Worm (Caenorhabditis elegans): ENCODE results near the gene C07A9.12.
A peak's percentile ranks its signal among the peaks of the same experiment; 100 is the strongest.

The C07A9.12 gene

DNA sequence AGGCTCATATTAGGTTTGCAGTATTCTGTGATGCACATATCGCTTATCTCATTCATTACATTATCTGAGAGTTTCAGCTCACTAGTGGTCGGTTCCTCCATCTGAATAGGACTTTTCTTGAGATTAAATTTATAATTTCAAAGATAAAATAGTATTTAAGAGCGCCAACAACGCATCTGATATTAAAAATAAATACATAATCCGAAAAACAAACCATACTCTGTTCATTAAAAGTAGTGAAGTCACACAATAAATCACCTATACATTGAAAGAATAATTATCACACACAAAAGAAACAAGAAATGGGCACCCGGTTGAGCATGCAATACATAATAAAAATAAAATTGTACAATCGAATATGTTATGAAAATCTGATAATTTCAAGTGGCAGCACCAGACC lies 30.1 kb upstream of the C07A9.12 start, which contains the start of gene vps-53:
TSS of gene vps-53 (minus strand) at position 101 of the 400 bp plus-strand sequence.
- TF ChIP-seq tlp-1 (tag; optimal IDR thresholded peaks at IDR 0.05) = no peak
- no peak for TF ChIP-seq nhr-11 (tag; optimal IDR thresholded peaks at IDR 0.05)
- TF ChIP-seq lin-14 (GFP tag; optimal IDR thresholded peaks at IDR 0.05) = no peak
- TF ChIP-seq nhr-20 (tag; optimal IDR thresholded peaks at IDR 0.05) = no peak
- TF ChIP-seq unc-62 (GFP tag; optimal IDR thresholded peaks at IDR 0.05) = no peak
- TF ChIP-seq ceh-8 (GFP tag; optimal IDR thresholded peaks at IDR 0.05) = no peak
- no peak for TF ChIP-seq efl-1 (optimal IDR thresholded peaks at IDR 0.05)
- TF ChIP-seq efl-1 (GFP tag; optimal IDR thresholded peaks at IDR 0.05 in 1 of 2) = no peak
- no peak for TF ChIP-seq dpl-1 (GFP tag; optimal IDR thresholded peaks at IDR 0.05)
- no peak for TF ChIP-seq blmp-1 (tag; optimal IDR thresholded peaks at IDR 0.05)

DNA sequence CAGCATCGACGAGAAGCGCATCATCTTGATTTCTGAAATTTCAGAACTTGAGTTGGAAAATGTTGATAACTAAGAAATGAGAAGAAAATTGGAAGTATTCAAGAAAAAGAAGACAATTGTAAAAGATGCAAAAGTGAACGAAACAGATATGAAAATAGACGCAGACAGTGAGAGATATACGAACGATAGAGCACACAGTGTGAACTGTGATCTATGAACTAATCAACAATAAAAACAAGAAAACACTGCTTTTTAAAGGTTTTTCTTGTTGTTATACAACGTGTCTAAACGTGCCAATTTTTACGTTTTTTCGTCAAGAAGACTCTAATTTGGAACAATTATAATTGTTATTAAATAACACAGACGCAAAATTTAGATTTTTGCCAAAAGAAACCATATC lies 25.5 kb upstream of the C07A9.12 start, which contains the start of gene ech-6:
TSS of gene ech-6 (minus strand) at position 32 of the 400 bp plus-strand sequence.
- TF ChIP-seq hlh-4 (tag; optimal IDR thresholded peaks at IDR 0.05) (no peak), ama-1 (optimal IDR thresholded peaks at IDR 0.05) (no peak), nhr-20 (tag; optimal IDR thresholded peaks at IDR 0.05) (peak; percentile 64), snu-23 (GFP tag; optimal IDR thresholded peaks at IDR 0.05) (peak; percentile 72), nhr-90 (tag; optimal IDR thresholded peaks at IDR 0.05; ENCODE audit: poor library complexity) (peak; percentile 44), efl-1 (optimal IDR thresholded peaks at IDR 0.05) (peak; percentile 31), efl-1 (GFP tag; optimal IDR thresholded peaks at IDR 0.05 in 1 of 2) (no peak), lin-35 (GFP tag; optimal IDR thresholded peaks at IDR 0.05) (peak in 1 of 2 experiments; percentile 35), nhr-85 (tag) (peak; percentile 42), efl-3 (GFP tag; optimal IDR thresholded peaks at IDR 0.05) (no peak), nhr-71 (tag; optimal IDR thresholded peaks at IDR 0.05) (peak; percentile 87), xbp-1 (tag; optimal IDR thresholded peaks at IDR 0.05) (peak; percentile 2), lsy-2 (tag; optimal IDR thresholded peaks at IDR 0.05) (peak; percentile 31 to 39), elt-2 (tag; optimal IDR thresholded peaks at IDR 0.05) (peak; percentile 2)

DNA sequence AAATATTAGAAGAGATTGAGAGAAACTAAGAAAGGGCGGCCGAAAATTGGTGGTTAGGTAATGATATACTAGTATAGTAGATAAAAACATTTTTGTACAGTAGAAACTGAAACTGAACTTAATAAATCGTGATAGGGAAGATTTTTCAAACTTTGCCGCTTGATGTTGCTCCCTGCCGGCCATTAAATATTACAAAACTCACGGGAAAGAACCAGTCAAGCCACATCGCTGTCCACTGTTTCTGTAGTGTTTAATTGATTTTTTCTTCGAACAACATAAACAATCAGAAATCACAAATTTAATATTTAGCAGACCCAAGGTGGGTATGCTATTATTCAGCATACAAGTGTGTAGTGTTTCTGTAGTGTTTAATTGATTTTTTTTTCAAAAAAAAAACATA lies 23.7 kb upstream of the C07A9.12 start, which contains the start of gene T05G5.5:
TSS of gene T05G5.5 (minus strand) at position 359 of the 400 bp plus-strand sequence.
- TF ChIP-seq unc-86 (tag; optimal IDR thresholded peaks at IDR 0.05) (no peak), hlh-4 (tag; optimal IDR thresholded peaks at IDR 0.05) (peak; percentile 23), nhr-71 (tag; optimal IDR thresholded peaks at IDR 0.05) (peak; percentile 40), elt-2 (tag; optimal IDR thresholded peaks at IDR 0.05) (no peak), pqm-1 (tag; optimal IDR thresholded peaks at IDR 0.05) (no peak), ztf-4 (tag; optimal IDR thresholded peaks at IDR 0.05) (no peak), hpl-2 (GFP tag; optimal IDR thresholded peaks at IDR 0.05) (no peak), vab-15 (tag; optimal IDR thresholded peaks at IDR 0.05) (no peak), isw-1 (GFP tag; IDR thresholded peaks at IDR 0.05) (no peak), ztf-11 (tag; optimal IDR thresholded peaks at IDR 0.05) (no peak), efl-1 (optimal IDR thresholded peaks at IDR 0.05) (no peak), efl-1 (GFP tag; optimal IDR thresholded peaks at IDR 0.05 in 1 of 2) (peak in 1 of 2 experiments; percentile 56), unc-30 (tag; optimal IDR thresholded peaks at IDR 0.05) (no peak), lsy-2 (tag; optimal IDR thresholded peaks at IDR 0.05) (no peak), aly-2 (tag; optimal IDR thresholded peaks at IDR 0.05) (no peak)

DNA sequence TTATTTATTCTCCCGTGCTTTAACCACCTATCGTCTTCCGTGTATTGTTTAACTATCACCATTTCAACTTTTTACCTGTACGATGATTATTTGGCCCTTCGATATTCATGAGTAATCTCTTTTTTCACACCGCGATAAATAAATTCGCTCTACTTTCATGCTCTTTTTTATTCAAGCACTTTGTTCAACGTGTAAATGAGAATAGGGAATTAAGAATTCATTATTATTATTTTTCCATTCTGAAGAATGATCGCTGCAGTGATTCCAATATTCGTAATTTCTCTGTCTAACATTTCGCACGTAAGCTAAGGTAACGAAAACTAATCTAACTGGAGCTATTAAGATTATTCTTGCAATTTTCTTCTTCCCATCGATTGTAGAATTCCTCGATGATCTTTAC lies 21.4 kb upstream of the C07A9.12 start, which contains the start of gene T05G5.4:
TSS of gene T05G5.4 (plus strand) at position 241 of the 400 bp plus-strand sequence.
- no peak for TF ChIP-seq ztf-4 (tag; optimal IDR thresholded peaks at IDR 0.05)
- TF ChIP-seq sup-37 (GFP tag; optimal IDR thresholded peaks at IDR 0.05) = no peak
- no peak for TF ChIP-seq zag-1 (tag; optimal IDR thresholded peaks at IDR 0.05)
- TF ChIP-seq ceh-90 (tag; optimal IDR thresholded peaks at IDR 0.05) = no peak
- no peak for TF ChIP-seq nhr-90 (tag; optimal IDR thresholded peaks at IDR 0.05; ENCODE audit: poor library complexity)
- no peak for TF ChIP-seq tbx-2 (tag; optimal IDR thresholded peaks at IDR 0.05)
- TF ChIP-seq isw-1 (GFP tag; IDR thresholded peaks at IDR 0.05) = no peak
- no peak for TF ChIP-seq hlh-17 (GFP tag; optimal IDR thresholded peaks at IDR 0.05; ENCODE audit: borderline replicate concordance)
- TF ChIP-seq ztf-11 (tag; optimal IDR thresholded peaks at IDR 0.05) = no peak
- no peak for TF ChIP-seq pqm-1 (tag; optimal IDR thresholded peaks at IDR 0.05)
- no peak for TF ChIP-seq nhr-47 (tag; optimal IDR thresholded peaks at IDR 0.05)
- no peak for TF ChIP-seq ces-1 (GFP tag; optimal IDR thresholded peaks at IDR 0.05)
- TF ChIP-seq C16A3.4 (tag; optimal IDR thresholded peaks at IDR 0.05) = no peak
- TF ChIP-seq fkh-10 (GFP tag; optimal IDR thresholded peaks at IDR 0.05) = no peak
